Worm (Caenorhabditis elegans) whole organism, young adult: ENCODE measurements around the gene fust-1.

Experiments used
- B0019.2 ChIP-seq: fragments of 200-800 bp; sonication (Bioruptor generic); conservative IDR thresholded peaks from 2 replicates; pipeline ENCODE4 v1.3.6; 2022; ENCODE audit warnings: missing genetic modification reagents, missing genetic modification characterization, missing compliant biosample characterization
- B0336.3 ChIP-seq: fragments of 200-800 bp; sonication (Bioruptor generic); IDR thresholded peaks from 2 replicates; pipeline ENCODE4 v1.3.6; 2022; ENCODE audit warnings: missing genetic modification characterization, missing compliant biosample characterization
- D2030.7 ChIP-seq: fragments of 200-800 bp; sonication (Bioruptor generic); IDR thresholded peaks from 2 replicates; pipeline ENCODE4 v1.3.6; 2022; ENCODE audit warnings: missing genetic modification reagents, missing genetic modification characterization, missing compliant biosample characterization
- F39B2.1 ChIP-seq: fragments of 200-800 bp; sonication (Bioruptor generic); IDR thresholded peaks from 2 replicates; pipeline ENCODE4 v1.3.6; 2022; ENCODE audit warnings: missing genetic modification reagents, missing genetic modification characterization, missing compliant biosample characterization
- F52B5.7 ChIP-seq: sonication (generic microtip); optimal IDR thresholded peaks from 2 replicates; lab custom pipeline; 2016; ENCODE audit warnings: mild to moderate bottlenecking, missing genetic modification characterization, missing compliant biosample characterization
- F55B11.4 ChIP-seq: sonication (generic microtip); optimal IDR thresholded peaks from 2 replicates; lab custom pipeline; 2016; ENCODE audit warnings: missing compliant biosample characterization, missing genetic modification characterization, borderline replicate concordance; ENCODE audit not compliant: insufficient read depth
- F57A8.1 ChIP-seq: fragments of 200-800 bp; sonication (Bioruptor generic); optimal IDR thresholded peaks from 2 replicates; lab custom pipeline; 2018; ENCODE audit warnings: mild to moderate bottlenecking, missing genetic modification characterization, moderate library complexity, missing compliant biosample characterization
- K11D2.4 ChIP-seq: fragments of 200-800 bp; sonication (Bioruptor generic); IDR thresholded peaks from 2 replicates; pipeline ENCODE4 v1.3.6; 2022; ENCODE audit warnings: missing genetic modification reagents, missing genetic modification characterization, missing compliant biosample characterization
- K12H6.12 ChIP-seq: fragments of 200-800 bp; sonication (Bioruptor generic); optimal IDR thresholded peaks from 2 replicates; lab custom pipeline; 2018; ENCODE audit warnings: mild to moderate bottlenecking, missing genetic modification characterization, missing compliant biosample characterization
- T07F8.4 ChIP-seq: sonication (generic microtip); optimal IDR thresholded peaks from 2 replicates; lab custom pipeline; 2016; ENCODE audit warnings: mild to moderate bottlenecking, missing genetic modification characterization, moderate library complexity, missing compliant biosample characterization
- T26A5.8 ChIP-seq: sonication (generic microtip); optimal IDR thresholded peaks from 2 replicates; lab custom pipeline; 2016; ENCODE audit warnings: missing genetic modification characterization, missing compliant biosample characterization
- Y79H2A.3 ChIP-seq: fragments of 200-800 bp; sonication (Bioruptor generic); conservative IDR thresholded peaks from 2 replicates; pipeline ENCODE4 v1.3.6; 2022; ENCODE audit warnings: missing genetic modification reagents, missing genetic modification characterization, missing compliant biosample characterization
- Y95B8A.8 ChIP-seq: fragments of 200-800 bp; sonication (Bioruptor generic); IDR thresholded peaks from 2 replicates; pipeline ENCODE4 v1.3.6; 2022; ENCODE audit warnings: missing genetic modification reagents, missing genetic modification characterization, missing compliant biosample characterization
- ama-1 ChIP-seq, 3 experiments: fragments of 150-350 bp in 1 of 3; sonication (generic microtip) in 2 of 3; optimal IDR thresholded peaks; 2 replicates each; lab custom pipeline; 2014 to 2018; ENCODE audit warnings: missing biosample characterization in 2 of 3, missing genetic modification characterization in 2 of 3, missing genetic modification reagents in 2 of 3
- attf-3 ChIP-seq: fragments of 200-800 bp; sonication (Bioruptor generic); conservative IDR thresholded peaks from 2 replicates; pipeline ENCODE4 v1.3.6; 2022; ENCODE audit warnings: missing genetic modification reagents, missing genetic modification characterization, missing compliant biosample characterization
- attf-5 ChIP-seq: fragments of 200-800 bp; sonication (Bioruptor generic); optimal IDR thresholded peaks from 2 replicates; lab custom pipeline; 2018; ENCODE audit warnings: mild to moderate bottlenecking, missing genetic modification characterization, missing compliant biosample characterization
- ccch-3 ChIP-seq: fragments of 200-800 bp; sonication (Bioruptor generic); optimal IDR thresholded peaks from 2 replicates; lab custom pipeline; 2018; ENCODE audit warnings: mild to moderate bottlenecking, missing genetic modification characterization, missing compliant biosample characterization
- cebp-1 ChIP-seq, 2 experiments: fragments of 200-800 bp in 1 of 2; sonication (Bioruptor generic) in 1 of 2; sonication (generic microtip) in 1 of 2; IDR thresholded peaks in 1 of 2; optimal IDR thresholded peaks in 1 of 2; 2 replicates each; pipeline versions ENCODE4 v1.3.6 to Lab custom; 2017 to 2022; ENCODE audit warnings: missing compliant biosample characterization in 2 of 2, missing genetic modification characterization in 2 of 2, mild to moderate bottlenecking in 1 of 2, missing genetic modification reagents in 1 of 2, moderate library complexity in 1 of 2
- cebp-2 ChIP-seq: fragments of 200-800 bp; sonication (Bioruptor generic); IDR thresholded peaks from 2 replicates; pipeline ENCODE4 v1.3.6; 2022; ENCODE audit warnings: missing genetic modification characterization, missing compliant biosample characterization
- ceh-27 ChIP-seq: fragments of 200-800 bp; sonication (Bioruptor generic); optimal IDR thresholded peaks from 2 replicates; lab custom pipeline; 2018; ENCODE audit warnings: mild to moderate bottlenecking, missing genetic modification characterization, moderate library complexity, missing compliant biosample characterization
- ceh-91 ChIP-seq: fragments of 200-800 bp; sonication (Bioruptor generic); IDR thresholded peaks from 2 replicates; pipeline ENCODE4 v1.3.6; 2022; ENCODE audit warnings: missing genetic modification reagents, missing genetic modification characterization, missing compliant biosample characterization
- dpff-1 ChIP-seq: sonication (generic microtip); optimal IDR thresholded peaks from 2 replicates; lab custom pipeline; 2017; ENCODE audit warnings: mild to moderate bottlenecking, missing genetic modification characterization, missing compliant biosample characterization
- dpl-1 ChIP-seq: fragments of 150-350 bp; optimal IDR thresholded peaks from 2 replicates; lab custom pipeline; 2014; ENCODE audit warnings: missing biosample characterization, missing genetic modification reagents, missing genetic modification characterization
- efl-1 ChIP-seq: fragments of 150-350 bp; optimal IDR thresholded peaks from 2 replicates; lab custom pipeline; 2014; ENCODE audit warnings: missing biosample characterization, missing genetic modification reagents, missing genetic modification characterization
- egrh-3 ChIP-seq: fragments of 200-800 bp; sonication (Bioruptor generic); IDR thresholded peaks from 2 replicates; pipeline ENCODE4 v1.3.6; 2022; ENCODE audit warnings: missing genetic modification reagents, missing genetic modification characterization, missing compliant biosample characterization
- gei-17 ChIP-seq: fragments of 200-800 bp; sonication (Bioruptor generic); optimal IDR thresholded peaks from 2 replicates; lab custom pipeline; 2018; ENCODE audit warnings: mild to moderate bottlenecking, missing genetic modification characterization, missing compliant biosample characterization
- hlh-26 ChIP-seq: fragments of 200-800 bp; sonication (Bioruptor generic); conservative IDR thresholded peaks from 2 replicates; pipeline ENCODE4 v1.3.6; 2022; ENCODE audit warnings: missing genetic modification reagents, missing genetic modification characterization, missing compliant biosample characterization
- hsf-1 ChIP-seq: fragments of 200-800 bp; sonication (Bioruptor generic); IDR thresholded peaks from 2 replicates; pipeline ENCODE4 v1.3.6; 2022; ENCODE audit warnings: missing genetic modification reagents, missing genetic modification characterization, missing compliant biosample characterization
- lin-26 ChIP-seq: fragments of 200-800 bp; sonication (Bioruptor generic); IDR thresholded peaks from 2 replicates; pipeline ENCODE4 v1.3.6; 2022; ENCODE audit warnings: missing genetic modification reagents, missing genetic modification characterization, missing compliant biosample characterization
- lsl-1 ChIP-seq: fragments of 200-800 bp; sonication (Bioruptor generic); optimal IDR thresholded peaks from 2 replicates; lab custom pipeline; 2018; ENCODE audit warnings: mild to moderate bottlenecking, missing genetic modification characterization, moderate library complexity, missing compliant biosample characterization
- madf-10 ChIP-seq: sonication (generic microtip); optimal IDR thresholded peaks from 2 replicates; lab custom pipeline; 2016; ENCODE audit warnings: mild to moderate bottlenecking, missing genetic modification characterization, missing compliant biosample characterization
- mxl-1 ChIP-seq: sonication (generic microtip); optimal IDR thresholded peaks from 2 replicates; lab custom pipeline; 2016; ENCODE audit warnings: missing genetic modification characterization, missing compliant biosample characterization
- nfya-2 ChIP-seq: fragments of 200-800 bp; sonication (Bioruptor generic); IDR thresholded peaks from 2 replicates; pipeline ENCODE4 v1.3.6; 2022; ENCODE audit warnings: missing genetic modification reagents, missing genetic modification characterization, missing compliant biosample characterization
- nfyb-1 ChIP-seq: fragments of 200-800 bp; sonication (Bioruptor generic); IDR thresholded peaks from 2 replicates; pipeline ENCODE4 v1.3.6; 2022; ENCODE audit warnings: missing genetic modification reagents, missing genetic modification characterization, missing compliant biosample characterization
- nhr-80 ChIP-seq: sonication (generic microtip); optimal IDR thresholded peaks from 2 replicates; lab custom pipeline; 2016; ENCODE audit warnings: missing genetic modification characterization, missing compliant biosample characterization
- nhr-90 ChIP-seq: sonication (generic microtip); optimal IDR thresholded peaks from 2 replicates; lab custom pipeline; 2016; ENCODE audit warnings: missing genotype, mild to moderate bottlenecking, missing genetic modification characterization, missing compliant biosample characterization
- rcor-1 ChIP-seq: fragments of 200-800 bp; sonication (Bioruptor generic); IDR thresholded peaks from 2 replicates; pipeline ENCODE4 v1.3.6; 2022; ENCODE audit warnings: missing genetic modification reagents, missing genetic modification characterization, missing compliant biosample characterization
- rec-8 ChIP-seq, 2 experiments: sonication (generic microtip); optimal IDR thresholded peaks; 2 replicates each; lab custom pipeline; 2016; ENCODE audit warnings: mild to moderate bottlenecking in 2 of 2, missing genetic modification characterization in 2 of 2, missing genetic modification reagents in 2 of 2, missing genotype in 2 of 2, missing biosample characterization in 1 of 2, missing compliant biosample characterization in 1 of 2, moderate library complexity in 1 of 2
- sdz-38 ChIP-seq: sonication (generic microtip); optimal IDR thresholded peaks from 2 replicates; lab custom pipeline; 2016; ENCODE audit warnings: missing genotype, missing genetic modification characterization, missing compliant biosample characterization
- sea-2 ChIP-seq: fragments of 200-800 bp; sonication (Bioruptor generic); IDR thresholded peaks from 2 replicates; pipeline ENCODE4 v1.3.6; 2022; ENCODE audit warnings: missing genetic modification characterization, missing compliant biosample characterization
- snpc-3.4 ChIP-seq: sonication (generic microtip); optimal IDR thresholded peaks from 2 replicates; lab custom pipeline; 2017; ENCODE audit warnings: missing genetic modification characterization, mild to moderate bottlenecking, missing compliant biosample characterization, antibody characterized with exemption, moderate library complexity, missing genotype, missing genetic modification reagents
- somi-1 ChIP-seq: fragments of 200-800 bp; sonication (Bioruptor generic); optimal IDR thresholded peaks from 2 replicates; lab custom pipeline; 2018; ENCODE audit warnings: mild to moderate bottlenecking, missing genetic modification characterization, missing compliant biosample characterization
- sptf-2 ChIP-seq: fragments of 200-800 bp; sonication (Bioruptor generic); optimal IDR thresholded peaks from 2 replicates; lab custom pipeline; 2018; ENCODE audit warnings: mild to moderate bottlenecking, missing genetic modification characterization, missing compliant biosample characterization
- ztf-18 ChIP-seq: sonication (generic microtip); optimal IDR thresholded peaks from 2 replicates; lab custom pipeline; 2016; ENCODE audit warnings: missing genotype, mild to moderate bottlenecking, missing genetic modification characterization, missing compliant biosample characterization

The fust-1 gene

DNA sequence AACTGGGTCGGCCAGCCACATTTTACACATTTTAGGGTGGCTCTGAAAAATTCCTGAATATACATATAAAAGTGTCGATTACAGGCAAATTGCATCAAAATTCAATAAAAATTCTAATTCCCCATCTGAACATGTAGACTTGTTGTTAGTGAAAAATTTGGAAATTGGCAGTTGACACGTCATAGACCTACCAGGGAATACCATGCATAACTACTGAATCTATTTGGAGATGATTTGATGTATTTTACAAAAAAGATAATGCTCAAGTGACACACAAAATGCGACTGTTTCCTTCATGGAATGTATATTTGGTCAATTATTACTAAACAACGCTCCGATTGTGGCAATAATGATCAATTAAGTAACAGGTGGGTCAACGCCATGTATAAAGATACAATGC lies 25.9 kb upstream of the fust-1 start, which contains the start of gene F10E7.1:
TSS of gene F10E7.1 (plus strand) at position 301 of the 400 bp plus-strand sequence.
- TF ChIP-seq rec-8 (tag; optimal IDR thresholded peaks at IDR 0.05; lab: Kevin White, UChicago) (no peak), sptf-2 (GFP tag; lab: Kevin White, UChicago) (no peak), F55B11.4 (tag; lab: Kevin White, UChicago) (no peak), cebp-2 (GFP tag; lab: Robert Waterston, UW) (no peak), T07F8.4 (tag; lab: Kevin White, UChicago) (no peak), F52B5.7 (tag; lab: Kevin White, UChicago) (no peak), B0019.2 (no peak), nfyb-1 (GFP tag; lab: Robert Waterston, UW) (no peak), mxl-1 (tag; lab: Kevin White, UChicago) (no peak), cebp-1 (GFP tag; IDR thresholded peaks at IDR 0.05; lab: Robert Waterston, UW) (no peak), cebp-1 (tag; optimal IDR thresholded peaks at IDR 0.05; lab: Kevin White, UChicago) (no peak), sdz-38 (tag; lab: Kevin White, UChicago) (no peak), sea-2 (GFP tag; lab: Robert Waterston, UW) (no peak), F39B2.1 (no peak), nhr-90 (tag; lab: Kevin White, UChicago) (no peak), K12H6.12 (tag; lab: Kevin White, UChicago) (no peak), lin-26 (no peak), lsl-1 (GFP tag; lab: Kevin White, UChicago) (no peak), hsf-1 (GFP tag; lab: Robert Waterston, UW) (no peak)

DNA sequence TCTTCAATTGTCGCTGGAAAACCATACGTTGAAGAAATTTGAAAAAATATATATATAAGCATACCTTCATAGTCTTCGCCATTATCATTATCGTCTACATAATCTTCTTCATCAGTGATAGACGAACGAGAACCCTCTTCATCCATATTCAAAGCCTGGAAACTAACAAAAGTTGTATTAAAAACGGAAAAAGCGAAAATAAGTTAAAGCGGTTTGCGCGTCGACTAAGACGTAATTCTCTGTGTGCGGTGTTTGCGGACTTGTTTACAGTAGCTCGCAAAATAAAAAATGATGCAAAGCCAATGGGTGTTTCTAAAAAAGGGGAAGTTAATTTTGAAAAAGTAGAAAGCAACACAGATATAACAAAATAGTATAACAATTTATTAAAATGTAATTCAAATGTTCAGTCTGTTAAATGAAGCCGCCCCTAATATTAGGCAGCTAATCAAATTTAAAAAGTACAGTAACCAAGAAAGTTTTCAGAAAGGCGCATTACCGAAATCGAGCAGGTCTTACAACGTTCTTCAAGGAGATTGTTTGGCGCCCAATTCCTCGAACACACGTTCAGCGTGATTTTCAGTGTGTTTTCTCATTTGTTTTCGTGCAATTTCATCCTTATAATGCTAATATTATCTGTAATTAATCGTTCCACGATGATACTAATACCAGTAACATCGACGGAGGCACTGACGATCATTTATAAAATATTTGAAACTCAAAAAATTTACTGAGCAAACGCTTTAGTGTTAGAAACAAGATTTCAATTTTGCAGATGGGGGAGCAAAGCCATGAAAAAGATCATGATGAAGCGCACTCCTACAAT lies 20.3 kb upstream of the fust-1 start, which contains the start of the genes T07F8.4 and gld-3:
TSS of gene T07F8.4 (minus strand) at position 162 of the 823 bp plus-strand sequence.
TSS of gene gld-3 (plus strand) at position 773 of the 823 bp plus-strand sequence.
- TF ChIP-seq Y79H2A.3 (GFP tag; lab: Robert Waterston, UW) = no peak
- no peak for TF ChIP-seq ceh-27
- TF ChIP-seq nfyb-1 (GFP tag; lab: Robert Waterston, UW) = no peak
- TF ChIP-seq D2030.7 (GFP tag; lab: Robert Waterston, UW) = peak; percentile 72
- peak; percentile 29 for TF ChIP-seq dpl-1 (GFP tag; lab: Kevin White, UChicago)
- TF ChIP-seq sea-2 (GFP tag; lab: Robert Waterston, UW) = no peak
- no peak for TF ChIP-seq madf-10 (tag; lab: Kevin White, UChicago)
- no peak for TF ChIP-seq gei-17
- TF ChIP-seq dpff-1 (tag; lab: Kevin White, UChicago) = no peak
- no peak for TF ChIP-seq T26A5.8 (tag; lab: Kevin White, UChicago)
- TF ChIP-seq ama-1 (optimal IDR thresholded peaks at IDR 0.05; lab: Kevin White, UChicago) = no peak
- no peak for TF ChIP-seq ama-1 (GFP tag; optimal IDR thresholded peaks at IDR 0.05; lab: Kevin White, UChicago)
- no peak for TF ChIP-seq ccch-3
- peak; percentile 82 for TF ChIP-seq efl-1 (GFP tag; lab: Kevin White, UChicago)
- no peak for TF ChIP-seq B0019.2
- no peak for TF ChIP-seq lin-26
- TF ChIP-seq attf-5 = no peak
- TF ChIP-seq F57A8.1 (GFP tag; lab: Kevin White, UChicago) = no peak
- TF ChIP-seq somi-1 (GFP tag; lab: Kevin White, UChicago) = no peak
- TF ChIP-seq snpc-3.4 (tag; lab: Kevin White, UChicago) = peak; percentile 24
- no peak for TF ChIP-seq sptf-2 (GFP tag; lab: Kevin White, UChicago)
- peak; percentile 35 for TF ChIP-seq ztf-18 (tag; lab: Kevin White, UChicago)
- TF ChIP-seq nhr-80 = no peak
- TF ChIP-seq hlh-26 (GFP tag; lab: Robert Waterston, UW) = no peak
- TF ChIP-seq rcor-1 (GFP tag; lab: Robert Waterston, UW) = no peak
- TF ChIP-seq Y95B8A.8 (GFP tag; lab: Robert Waterston, UW) = 0 out of 2 replicates have a peak, but pooled peaks have one; percentile 37
- no peak for TF ChIP-seq egrh-3 (GFP tag; lab: Robert Waterston, UW)
- TF ChIP-seq cebp-1 (GFP tag; IDR thresholded peaks at IDR 0.05; lab: Robert Waterston, UW) = no peak
- TF ChIP-seq cebp-1 (tag; optimal IDR thresholded peaks at IDR 0.05; lab: Kevin White, UChicago) = no peak
- no peak for TF ChIP-seq attf-3 (GFP tag; lab: Robert Waterston, UW)
- no peak for TF ChIP-seq K11D2.4 (GFP tag; lab: Robert Waterston, UW)
- TF ChIP-seq ceh-91 (GFP tag; lab: Robert Waterston, UW) = peak; percentile 80
- no peak for TF ChIP-seq B0336.3 (GFP tag; lab: Robert Waterston, UW)
- no peak for TF ChIP-seq nfya-2
- TF ChIP-seq mxl-1 (tag; lab: Kevin White, UChicago) = no peak
